Fruit fly (Drosophila melanogaster) whole organism, embryonic: ENCODE results near the gene Polr2I.
A peak's percentile ranks its signal among the peaks of the same experiment; 100 is the strongest.

ENCODE experiments used
- Adf1 ChIP-seq: fragments of 200-800 bp; sonication (Bioruptor generic); IDR thresholded peaks from 2 replicates; pipeline ENCODE4 v1.3.6; 2022; ENCODE audit warnings: missing biosample characterization, missing genetic modification characterization
- Asciz ChIP-seq: fragments of 200-800 bp; sonication (Bioruptor generic); optimal IDR thresholded peaks from 2 replicates; lab custom pipeline; 2017; ENCODE audit warnings: missing biosample characterization, mild to moderate bottlenecking, missing genetic modification characterization, missing genetic modification reagents
- Atf6 ChIP-seq: fragments of 200-800 bp; sonication (Bioruptor generic); IDR thresholded peaks from 2 replicates; pipeline ENCODE4 v1.3.6; 2022; ENCODE audit warnings: missing biosample characterization, missing genetic modification characterization
- BEAF-32 ChIP-seq: fragments of 200-800 bp; sonication (Bioruptor generic); optimal IDR thresholded peaks from 3 replicates; lab custom pipeline; 2017; ENCODE audit warnings: missing biosample characterization, missing genetic modification characterization, mild to moderate bottlenecking, moderate library complexity, missing genetic modification reagents
- CG11398 ChIP-seq: fragments of 200-800 bp; sonication (Bioruptor generic); optimal IDR thresholded peaks from 2 replicates; lab custom pipeline; 2016; ENCODE audit warnings: missing biosample characterization, missing genetic modification characterization
- CG12104 ChIP-seq: fragments of 200-800 bp; sonication (Bioruptor generic); optimal IDR thresholded peaks from 3 replicates; lab custom pipeline; 2016; ENCODE audit warnings: missing biosample characterization, missing genetic modification characterization
- CG12236 ChIP-seq: fragments of 200-800 bp; sonication (Bioruptor generic); optimal IDR thresholded peaks from 2 replicates; lab custom pipeline; 2016; ENCODE audit warnings: missing biosample characterization, missing genetic modification characterization
- CG1233 ChIP-seq: fragments of 200-800 bp; sonication (Bioruptor generic); optimal IDR thresholded peaks from 4 replicates; lab custom pipeline; 2018; ENCODE audit warnings: missing biosample characterization, mild to moderate bottlenecking, missing genetic modification characterization
- CG14965 ChIP-seq: fragments of 200-800 bp; sonication (Bioruptor generic); optimal IDR thresholded peaks from 2 replicates; lab custom pipeline; 2016; ENCODE audit warnings: missing biosample characterization, missing genetic modification characterization, borderline replicate concordance
- CG15011 ChIP-seq: fragments of 200-800 bp; sonication (Bioruptor generic); optimal IDR thresholded peaks from 3 replicates; lab custom pipeline; 2018; ENCODE audit warnings: missing biosample characterization, mild to moderate bottlenecking, missing genetic modification characterization
- CG15696 ChIP-seq: fragments of 200-800 bp; sonication (Bioruptor generic); optimal IDR thresholded peaks from 2 replicates; lab custom pipeline; 2019; ENCODE audit warnings: missing biosample characterization, mild to moderate bottlenecking, missing genetic modification characterization, moderate library complexity
- CG17328 ChIP-seq: fragments of 200-800 bp; sonication (Bioruptor generic); IDR thresholded peaks from 2 replicates; pipeline ENCODE4 v1.3.6; 2022; ENCODE audit warnings: missing biosample characterization, missing genetic modification characterization
- CG17829 ChIP-seq: fragments of 200-800 bp; optimal IDR thresholded peaks from 2 replicates; lab custom pipeline; 2019; ENCODE audit warnings: missing biosample characterization, mild to moderate bottlenecking, missing genetic modification characterization, moderate library complexity
- CG2116 ChIP-seq: fragments of 200-800 bp; sonication (Bioruptor generic); optimal IDR thresholded peaks from 3 replicates; lab custom pipeline; 2018; ENCODE audit warnings: missing biosample characterization, mild to moderate bottlenecking, missing genetic modification characterization
- CG30403 ChIP-seq: fragments of 200-800 bp; sonication (Bioruptor generic); optimal IDR thresholded peaks from 3 replicates; lab custom pipeline; 2016; ENCODE audit warnings: missing biosample characterization, missing genetic modification characterization
- CG31441 ChIP-seq: fragments of 200-800 bp; sonication (Bioruptor generic); IDR thresholded peaks from 2 replicates; pipeline ENCODE4 v1.3.6; 2022; ENCODE audit warnings: missing biosample characterization, missing genetic modification characterization
- CG3726 ChIP-seq: fragments of 200-800 bp; sonication (Bioruptor generic); IDR thresholded peaks from 3 replicates; pipeline ENCODE4, ENCODE4 v1.3.6; 2022; ENCODE audit warnings: missing biosample characterization, missing genetic modification characterization
- CG4328 ChIP-seq: fragments of 200-800 bp; sonication (Bioruptor generic); optimal IDR thresholded peaks from 3 replicates; lab custom pipeline; 2017; ENCODE audit warnings: missing biosample characterization, missing genetic modification reagents, missing genetic modification characterization
- CG4360 ChIP-seq: fragments of 200-800 bp; sonication (Bioruptor generic); IDR thresholded peaks from 2 replicates; pipeline ENCODE4 v1.3.6; 2022; ENCODE audit warnings: missing biosample characterization, missing genetic modification characterization
- CG4404 ChIP-seq: fragments of 200-800 bp; sonication (Bioruptor generic); IDR thresholded peaks from 2 replicates; pipeline ENCODE4 v1.3.6; 2022; ENCODE audit warnings: missing biosample characterization, missing genetic modification characterization
- CG5953 ChIP-seq: fragments of 200-800 bp; sonication (Bioruptor generic); IDR thresholded peaks from 2 replicates; pipeline ENCODE4 v1.3.6; 2022; ENCODE audit warnings: missing biosample characterization, missing genetic modification characterization
- CG6683 ChIP-seq: fragments of 200-800 bp; sonication (Bioruptor generic); optimal IDR thresholded peaks from 2 replicates; lab custom pipeline; 2017; ENCODE audit warnings: missing biosample characterization, mild to moderate bottlenecking, missing genetic modification characterization, missing genetic modification reagents
- CG6854 ChIP-seq: fragments of 200-800 bp; sonication (Bioruptor generic); optimal IDR thresholded peaks from 3 replicates; lab custom pipeline; 2017; ENCODE audit warnings: missing biosample characterization, mild to moderate bottlenecking, missing genetic modification characterization
- CG8290 ChIP-seq, 3 experiments: fragments of 200-800 bp; sonication (Bioruptor generic); optimal IDR thresholded peaks; 2 replicates each; lab custom pipeline; 2016 to 2019; ENCODE audit warnings: missing biosample characterization in 3 of 3, missing genetic modification characterization in 3 of 3, mild to moderate bottlenecking in 2 of 3, moderate library complexity in 1 of 3
- CrebB ChIP-seq: fragments of 200-800 bp; sonication (Bioruptor generic); optimal IDR thresholded peaks from 3 replicates; lab custom pipeline; 2018; ENCODE audit warnings: missing biosample characterization, mild to moderate bottlenecking, missing genetic modification characterization
- Dll ChIP-seq: fragments of 200-800 bp; sonication (Bioruptor generic); IDR thresholded peaks from 4 replicates; pipeline ENCODE4 v1.3.6; 2022; ENCODE audit warnings: missing biosample characterization, missing genetic modification characterization; ENCODE audit not compliant: partially characterized antibody
- Dp ChIP-seq: fragments of 200-800 bp; sonication (Bioruptor generic); optimal IDR thresholded peaks from 2 replicates; lab custom pipeline; 2018; ENCODE audit warnings: missing biosample characterization, mild to moderate bottlenecking, missing genetic modification characterization, moderate library complexity
- Gsc ChIP-seq: fragments of 200-800 bp; sonication (Bioruptor generic); IDR thresholded peaks from 2 replicates; pipeline ENCODE4 v1.3.6; 2022; ENCODE audit warnings: missing biosample characterization, missing genetic modification characterization
- Hr3 ChIP-seq: fragments of 200-800 bp; sonication (Bioruptor generic); optimal IDR thresholded peaks from 3 replicates; lab custom pipeline; 2016; ENCODE audit warnings: missing biosample characterization, missing genetic modification characterization
- Nf-YA ChIP-seq: fragments of 200-800 bp; sonication (Bioruptor generic); IDR thresholded peaks from 2 replicates; pipeline ENCODE4 v1.3.6; 2022; ENCODE audit warnings: missing biosample characterization, missing genetic modification characterization
- Oaz ChIP-seq: fragments of 200-800 bp; sonication (Bioruptor generic); IDR thresholded peaks from 2 replicates; pipeline ENCODE4 v1.3.6; 2022; ENCODE audit warnings: missing biosample characterization, missing genetic modification characterization
- Ravus ChIP-seq: fragments of 200-800 bp; sonication (Bioruptor generic); IDR thresholded peaks from 2 replicates; pipeline ENCODE4 v1.3.6; 2022; ENCODE audit warnings: missing biosample characterization, missing genetic modification characterization
- Rx ChIP-seq: fragments of 200-800 bp; sonication (Bioruptor generic); IDR thresholded peaks from 2 replicates; pipeline ENCODE4 v1.3.6; 2022; ENCODE audit warnings: missing biosample characterization, missing genetic modification characterization
- Sox100B ChIP-seq: fragments of 200-800 bp; sonication (Bioruptor generic); optimal IDR thresholded peaks from 3 replicates; lab custom pipeline; 2018; ENCODE audit warnings: missing biosample characterization, mild to moderate bottlenecking, missing genetic modification characterization
- Trl ChIP-seq, 3 experiments: fragments of >200 bp in 2 of 3; fragments of 200-800 bp in 1 of 3; sonication (Bioruptor generic) in 1 of 3; optimal IDR thresholded peaks; 2 replicates in 1 of 3; 3 replicates in 2 of 3; lab custom pipeline; 2016 to 2017; ENCODE audit warnings: missing biosample characterization in 1 of 3, missing genetic modification characterization in 1 of 3
- cg ChIP-seq: fragments of 200-800 bp; sonication (Bioruptor generic); optimal IDR thresholded peaks from 3 replicates; lab custom pipeline; 2019; ENCODE audit warnings: missing biosample characterization, mild to moderate bottlenecking, missing genetic modification characterization, moderate library complexity
- chinmo ChIP-seq: fragments of 200-800 bp; sonication (Bioruptor generic); IDR thresholded peaks from 4 replicates; pipeline ENCODE4 v1.3.6; 2022; ENCODE audit warnings: missing biosample characterization, missing genetic modification characterization; ENCODE audit not compliant: partially characterized antibody
- chm ChIP-seq: fragments of 200-800 bp; sonication (Bioruptor generic); IDR thresholded peaks from 2 replicates; pipeline ENCODE4 v1.3.6; 2022; ENCODE audit warnings: missing biosample characterization, missing genetic modification characterization
- dimm ChIP-seq: fragments of 200-800 bp; sonication (Bioruptor generic); IDR thresholded peaks from 2 replicates; pipeline ENCODE4 v1.3.6; 2022; ENCODE audit warnings: missing biosample characterization, missing genetic modification characterization
- ems ChIP-seq: fragments of 200-800 bp; sonication (Bioruptor generic); optimal IDR thresholded peaks from 3 replicates; lab custom pipeline; 2016; ENCODE audit warnings: missing biosample characterization, missing genetic modification characterization
- en ChIP-seq: fragments of 200-800 bp; sonication (Bioruptor generic); optimal IDR thresholded peaks from 2 replicates; lab custom pipeline; 2016; ENCODE audit warnings: missing biosample characterization, missing genetic modification characterization
- fru ChIP-seq: fragments of >200 bp; optimal IDR thresholded peaks from 2 replicates; lab custom pipeline; 2017
- fu2 ChIP-seq: fragments of 200-800 bp; sonication (Bioruptor generic); optimal IDR thresholded peaks from 2 replicates; lab custom pipeline; 2016; ENCODE audit warnings: missing biosample characterization, missing genetic modification characterization
- gsb-n ChIP-seq: fragments of 200-800 bp; sonication (Bioruptor generic); optimal IDR thresholded peaks from 3 replicates; lab custom pipeline; 2018; ENCODE audit warnings: missing biosample characterization, mild to moderate bottlenecking, missing genetic modification characterization
- kni ChIP-seq: fragments of 200-800 bp; sonication (Bioruptor generic); optimal IDR thresholded peaks from 3 replicates; lab custom pipeline; 2017; ENCODE audit warnings: mild to moderate bottlenecking, missing biosample characterization, missing genetic modification reagents, missing genetic modification characterization
- lab ChIP-seq: fragments of 200-800 bp; sonication (Bioruptor generic); optimal IDR thresholded peaks from 3 replicates; lab custom pipeline; 2017; ENCODE audit warnings: missing biosample characterization, missing genetic modification characterization, mild to moderate bottlenecking, moderate library complexity, missing genetic modification reagents
- pnt ChIP-seq: fragments of 200-800 bp; sonication (Bioruptor generic); optimal IDR thresholded peaks from 3 replicates; lab custom pipeline; 2016; ENCODE audit warnings: missing biosample characterization, missing genetic modification characterization
- psq ChIP-seq: fragments of 200-800 bp; sonication (Bioruptor generic); optimal IDR thresholded peaks from 2 replicates; lab custom pipeline; 2017; ENCODE audit warnings: missing biosample characterization, missing genetic modification characterization
- so ChIP-seq: fragments of 200-800 bp; sonication (Bioruptor generic); IDR thresholded peaks from 3 replicates; pipeline ENCODE4 v1.3.6; 2022; ENCODE audit warnings: missing biosample characterization, missing genetic modification characterization

Gene Polr2I

dm6 chr3R:14327472-14328104 is 18.7 kb downstream of the Polr2I start, which contains the start of gene spn-B (continued):
- TF ChIP-seq pnt (GFP tag; lab: Kevin White, UChicago) (peak; percentile 24), psq (GFP tag; lab: Kevin White, UChicago) (no peak), fu2 (peak; percentile 55), en (GFP tag; lab: Kevin White, UChicago) (no peak), CG12104 (GFP tag; lab: Kevin White, UChicago) (peak; percentile 61), CG5953 (GFP tag; lab: Robert Waterston, UW) (peak; percentile 56; the same call in 1 of the 2 replicates), CG30403 (GFP tag; lab: Kevin White, UChicago) (peak; percentile 83), CG8290 (GFP tag; optimal IDR thresholded peaks at IDR 0.05; lab: Kevin White, UChicago) (peak; percentile 88), CG8290 (tag; optimal IDR thresholded peaks at IDR 0.05; lab: Kevin White, UChicago) (peak; percentile 38 to 50), Nf-YA (peak; percentile 44; the same call in 1 of the 2 replicates), CG31441 (GFP tag; lab: Robert Waterston, UW) (peak; percentile 80), Hr3 (GFP tag; lab: Kevin White, UChicago) (peak; percentile 76), CG15696 (tag; lab: Kevin White, UChicago) (peak; percentile 75), CG1233 (peak; percentile 74), so (GFP tag; lab: Robert Waterston, UW) (0 out of 3 replicates have a peak, but pooled peaks have one; percentile 17), Rx (GFP tag; lab: Robert Waterston, UW) (no peak), CG6683 (GFP tag; lab: Kevin White, UChicago) (peak; percentile 63), CG12236 (GFP tag; lab: Kevin White, UChicago) (peak; percentile 35), chinmo (GFP tag; lab: Robert Waterston, UW) (no peak), gsb-n (tag; lab: Kevin White, UChicago) (peak; percentile 64), BEAF-32 (peak; percentile 48), CG15011 (GFP tag; lab: Kevin White, UChicago) (peak; percentile 67), CG2116 (peak; percentile 43), Atf6 (GFP tag; lab: Robert Waterston, UW) (peak; percentile 76), CG4360 (no peak), CG17328 (GFP tag; lab: Robert Waterston, UW) (peak; percentile 75), chm (GFP tag; lab: Robert Waterston, UW) (peak; percentile 66; the same call in 1 of the 2 replicates), fru (lab: Kevin White, UChicago) (no peak), dimm (GFP tag; lab: Robert Waterston, UW) (no peak), Dp (GFP tag; lab: Kevin White, UChicago) (peak; percentile 50), Oaz (peak; percentile 42; the same call in 1 of the 2 replicates), Trl (optimal IDR thresholded peaks at IDR 0.05; lab: Kevin White, UChicago) (no peak), Trl (GFP tag; optimal IDR thresholded peaks at IDR 0.05; lab: Kevin White, UChicago) (peak; percentile 30), kni (GFP tag; lab: Kevin White, UChicago) (peak; percentile 15), cg (no peak), Ravus (GFP tag; lab: Robert Waterston, UW) (no peak; the same call in 1 of the 2 replicates), Asciz (GFP tag; lab: Kevin White, UChicago) (peak; percentile 75), CG17829 (tag; lab: Kevin White, UChicago) (peak; percentile 83), CG11398 (GFP tag; lab: Kevin White, UChicago) (no peak), CG4404 (GFP tag; lab: Robert Waterston, UW) (no peak), CG6854 (GFP tag; lab: Kevin White, UChicago) (peak; percentile 57), ems (peak; percentile 64), Gsc (GFP tag; lab: Robert Waterston, UW) (no peak), CrebB (tag; lab: Kevin White, UChicago) (no peak), lab (GFP tag; lab: Kevin White, UChicago) (peak; percentile 82), CG3726 (GFP tag; lab: Robert Waterston, UW) (no peak), CG14965 (GFP tag; lab: Kevin White, UChicago) (no peak), Sox100B (GFP tag; lab: Kevin White, UChicago) (peak; percentile 82), Dll (GFP tag; lab: Robert Waterston, UW) (peak; percentile 58), Adf1 (no peak), CG4328 (GFP tag; lab: Kevin White, UChicago) (peak; percentile 64)
